Worm (Caenorhabditis elegans) whole organism, L1 larva: ENCODE data around the gene epg-6.

Source experiments
- C04F5.9 ChIP-seq: sonication (generic microtip); optimal IDR thresholded peaks from 2 replicates; lab custom pipeline; 2016; ENCODE audit warnings: missing genetic modification characterization, missing compliant biosample characterization
- C34B4.2 ChIP-seq: sonication (generic microtip); optimal IDR thresholded peaks from 2 replicates; lab custom pipeline; 2017; ENCODE audit warnings: mild to moderate bottlenecking, missing genetic modification characterization, missing compliant biosample characterization
- F16B12.6 ChIP-seq: fragments of 150-350 bp; optimal IDR thresholded peaks from 2 replicates; lab custom pipeline; 2014; ENCODE audit warnings: missing biosample characterization, missing genetic modification characterization
- alr-1 ChIP-seq: fragments of 200-800 bp; sonication (Bioruptor generic); optimal IDR thresholded peaks from 2 replicates; lab custom pipeline; 2018; ENCODE audit warnings: borderline replicate concordance, mild to moderate bottlenecking, missing genetic modification characterization, missing compliant biosample characterization
- aly-2 ChIP-seq: fragments of 150-350 bp; optimal IDR thresholded peaks from 2 replicates; lab custom pipeline; 2014; ENCODE audit warnings: missing biosample characterization, missing genetic modification characterization
- ama-1 ChIP-seq: fragments of 150-350 bp; optimal IDR thresholded peaks from 2 replicates; lab custom pipeline; 2014
- ceh-8 ChIP-seq: fragments of 200-800 bp; sonication (Bioruptor generic); optimal IDR thresholded peaks from 2 replicates; lab custom pipeline; 2018; ENCODE audit warnings: mild to moderate bottlenecking, missing genetic modification characterization, moderate library complexity, missing compliant biosample characterization
- ceh-90 ChIP-seq: sonication (generic microtip); optimal IDR thresholded peaks from 2 replicates; lab custom pipeline; 2016; ENCODE audit warnings: missing genetic modification characterization, missing compliant biosample characterization
- ces-1 ChIP-seq: fragments of 150-350 bp; optimal IDR thresholded peaks from 2 replicates; lab custom pipeline; 2014; ENCODE audit warnings: missing biosample characterization, missing genetic modification reagents, missing genetic modification characterization
- dpl-1 ChIP-seq, 3 experiments: fragments of 150-350 bp in 2 of 3; sonication (generic microtip) in 1 of 3; optimal IDR thresholded peaks; 2 replicates each; lab custom pipeline; 2014 to 2017; ENCODE audit warnings: missing biosample characterization in 3 of 3, missing genetic modification characterization in 3 of 3, missing genetic modification reagents in 3 of 3
- dsc-1 ChIP-seq: sonication (generic microtip); optimal IDR thresholded peaks from 2 replicates; lab custom pipeline; 2016; ENCODE audit warnings: mild to moderate bottlenecking, missing genetic modification characterization, missing compliant biosample characterization
- efl-3 ChIP-seq: fragments of 200-800 bp; sonication (Bioruptor generic); optimal IDR thresholded peaks from 2 replicates; lab custom pipeline; 2018; ENCODE audit warnings: mild to moderate bottlenecking, missing genetic modification characterization, missing compliant biosample characterization
- egl-13 ChIP-seq: sonication (generic microtip); optimal IDR thresholded peaks from 2 replicates; lab custom pipeline; 2016; ENCODE audit warnings: missing genotype, missing genetic modification reagents, missing genetic modification characterization, missing compliant biosample characterization
- elt-2 ChIP-seq: sonication (generic microtip); optimal IDR thresholded peaks from 2 replicates; lab custom pipeline; 2016; ENCODE audit warnings: missing genetic modification characterization, mild to moderate bottlenecking, inconsistent platforms, missing compliant biosample characterization, missing genetic modification reagents
- elt-3 ChIP-seq, 6 experiments: fragments of 150-350 bp in 1 of 6; sonication (generic microtip); optimal IDR thresholded peaks; 2 replicates each; lab custom pipeline; 2017 to 2018; ENCODE audit warnings: missing biosample characterization in 6 of 6, missing genetic modification characterization in 6 of 6, inconsistent platforms in 1 of 6
- ets-5 ChIP-seq: fragments of 200-800 bp; sonication (Bioruptor generic); IDR thresholded peaks from 2 replicates; pipeline ENCODE4 v1.3.6; 2022; ENCODE audit warnings: missing genetic modification characterization, missing compliant biosample characterization
- fkh-4 ChIP-seq: sonication (generic microtip); optimal IDR thresholded peaks from 2 replicates; lab custom pipeline; 2016; ENCODE audit warnings: missing compliant biosample characterization, missing genetic modification characterization, borderline replicate concordance
- fkh-8 ChIP-seq: sonication (generic microtip); optimal IDR thresholded peaks from 2 replicates; lab custom pipeline; 2016; ENCODE audit warnings: mild to moderate bottlenecking, missing genetic modification characterization, missing compliant biosample characterization
- fos-1 ChIP-seq: fragments of 150-350 bp; optimal IDR thresholded peaks from 2 replicates; lab custom pipeline; 2014; ENCODE audit warnings: missing biosample characterization, missing genetic modification characterization
- hlh-17 ChIP-seq: fragments of 200-800 bp; sonication (Bioruptor generic); optimal IDR thresholded peaks from 2 replicates; lab custom pipeline; 2018; ENCODE audit warnings: missing genetic modification characterization, mild to moderate bottlenecking, missing compliant biosample characterization, moderate library complexity, borderline replicate concordance
- hlh-4 ChIP-seq: sonication (generic microtip); optimal IDR thresholded peaks from 2 replicates; lab custom pipeline; 2016; ENCODE audit warnings: mild to moderate bottlenecking, missing genetic modification characterization, missing compliant biosample characterization
- isw-1 ChIP-seq: fragments of 200-800 bp; sonication (Bioruptor generic); IDR thresholded peaks from 2 replicates; pipeline ENCODE4 v1.3.6; 2022; ENCODE audit warnings: missing genetic modification characterization, missing compliant biosample characterization
- jun-1 ChIP-seq: fragments of 150-350 bp; optimal IDR thresholded peaks from 2 replicates; lab custom pipeline; 2014; ENCODE audit warnings: missing biosample characterization, missing genetic modification reagents, missing genetic modification characterization
- lin-13 ChIP-seq: fragments of 150-350 bp; optimal IDR thresholded peaks from 2 replicates; lab custom pipeline; 2014; ENCODE audit warnings: missing biosample characterization, missing genetic modification reagents, missing genetic modification characterization
- lin-15B ChIP-seq: fragments of 150-350 bp; sonication (generic microtip); optimal IDR thresholded peaks from 3 replicates; lab custom pipeline; 2014; ENCODE audit warnings: missing biosample characterization, missing genetic modification characterization
- lin-35 ChIP-seq, 2 experiments: fragments of 150-350 bp; optimal IDR thresholded peaks; 2 replicates each; lab custom pipeline; 2014; ENCODE audit warnings: missing biosample characterization in 2 of 2, missing genetic modification characterization in 2 of 2, missing genetic modification reagents in 2 of 2
- lin-39 ChIP-seq: fragments of 150-350 bp; optimal IDR thresholded peaks from 2 replicates; lab custom pipeline; 2014; ENCODE audit warnings: missing biosample characterization, missing genetic modification reagents, missing genetic modification characterization
- lsy-2 ChIP-seq, 2 experiments: fragments of 150-350 bp; optimal IDR thresholded peaks; 2 replicates each; lab custom pipeline; 2014; ENCODE audit warnings: missing biosample characterization in 2 of 2, missing genetic modification characterization in 2 of 2
- mdl-1 ChIP-seq, 2 experiments: fragments of 150-350 bp; optimal IDR thresholded peaks; 2 replicates each; lab custom pipeline; 2014 to 2017; ENCODE audit warnings: missing biosample characterization in 2 of 2, missing genetic modification characterization in 2 of 2, inconsistent platforms in 1 of 2
- nhr-11 ChIP-seq: fragments of 150-350 bp; optimal IDR thresholded peaks from 2 replicates; lab custom pipeline; 2014; ENCODE audit warnings: missing biosample characterization, missing genetic modification characterization
- nhr-12 ChIP-seq: sonication (generic microtip); optimal IDR thresholded peaks from 2 replicates; lab custom pipeline; 2017; ENCODE audit warnings: missing biosample characterization, missing genetic modification characterization
- nhr-28 ChIP-seq: fragments of 150-350 bp; optimal IDR thresholded peaks from 2 replicates; lab custom pipeline; 2014; ENCODE audit warnings: missing biosample characterization, missing genetic modification characterization
- nhr-71 ChIP-seq: sonication (generic microtip); optimal IDR thresholded peaks from 2 replicates; lab custom pipeline; 2016; ENCODE audit warnings: mild to moderate bottlenecking, missing genetic modification characterization, moderate library complexity, missing compliant biosample characterization
- nhr-76 ChIP-seq: sonication (generic microtip); optimal IDR thresholded peaks from 2 replicates; lab custom pipeline; 2017; ENCODE audit warnings: missing biosample characterization, missing genetic modification characterization
- nhr-84 ChIP-seq: sonication (generic microtip); optimal IDR thresholded peaks from 2 replicates; lab custom pipeline; 2017; ENCODE audit warnings: missing biosample characterization, missing genetic modification characterization
- nhr-90 ChIP-seq: sonication (generic microtip); optimal IDR thresholded peaks from 2 replicates; lab custom pipeline; 2016; ENCODE audit warnings: mild to moderate bottlenecking, missing genetic modification characterization, missing compliant biosample characterization; ENCODE audit not compliant: poor library complexity
- pag-3 ChIP-seq: sonication (generic microtip); optimal IDR thresholded peaks from 2 replicates; lab custom pipeline; 2017; ENCODE audit warnings: missing genetic modification characterization, mild to moderate bottlenecking, missing compliant biosample characterization, antibody characterized with exemption, borderline replicate concordance; ENCODE audit not compliant: insufficient read depth
- pax-3 ChIP-seq: fragments of 200-800 bp; sonication (Bioruptor generic); optimal IDR thresholded peaks from 2 replicates; lab custom pipeline; 2018; ENCODE audit warnings: mild to moderate bottlenecking, missing genetic modification characterization, moderate library complexity, missing compliant biosample characterization
- rnt-1 ChIP-seq: sonication (generic microtip); optimal IDR thresholded peaks from 2 replicates; lab custom pipeline; 2016; ENCODE audit warnings: mild to moderate bottlenecking, missing genetic modification characterization, moderate library complexity, missing compliant biosample characterization
- snpc-4 ChIP-seq: fragments of 150-350 bp; optimal IDR thresholded peaks from 2 replicates; lab custom pipeline; 2014; ENCODE audit warnings: missing biosample characterization, missing genetic modification characterization
- snu-23 ChIP-seq: sonication (generic microtip); optimal IDR thresholded peaks from 2 replicates; lab custom pipeline; 2016; ENCODE audit warnings: missing genetic modification characterization, missing compliant biosample characterization
- sptf-1 ChIP-seq: fragments of 150-350 bp; optimal IDR thresholded peaks from 2 replicates; lab custom pipeline; 2014; ENCODE audit warnings: missing biosample characterization, missing genetic modification characterization
- sup-37 ChIP-seq: fragments of 200-800 bp; sonication (Bioruptor generic); optimal IDR thresholded peaks from 2 replicates; lab custom pipeline; 2018; ENCODE audit warnings: mild to moderate bottlenecking, missing genetic modification characterization, missing compliant biosample characterization
- swsn-7 ChIP-seq: sonication (generic microtip); optimal IDR thresholded peaks from 2 replicates; lab custom pipeline; 2016; ENCODE audit warnings: missing genetic modification characterization, missing compliant biosample characterization
- tbx-2 ChIP-seq: sonication (generic microtip); optimal IDR thresholded peaks from 2 replicates; lab custom pipeline; 2016; ENCODE audit warnings: missing genetic modification characterization, missing compliant biosample characterization
- unc-130 ChIP-seq: fragments of 150-350 bp; optimal IDR thresholded peaks from 2 replicates; lab custom pipeline; 2017; ENCODE audit warnings: missing biosample characterization, missing genetic modification characterization, inconsistent platforms
- unc-30 ChIP-seq: sonication (generic microtip); optimal IDR thresholded peaks from 2 replicates; lab custom pipeline; 2017; ENCODE audit warnings: missing biosample characterization, missing genetic modification characterization
- unc-86 ChIP-seq: sonication (generic microtip); optimal IDR thresholded peaks from 2 replicates; lab custom pipeline; 2016; ENCODE audit warnings: missing genetic modification characterization, missing compliant biosample characterization
- unc-98 ChIP-seq: fragments of 200-800 bp; sonication (Bioruptor generic); IDR thresholded peaks from 2 replicates; pipeline ENCODE4 v1.3.6; 2022; ENCODE audit warnings: missing genetic modification characterization, missing compliant biosample characterization
- xbp-1 ChIP-seq: sonication (generic microtip); optimal IDR thresholded peaks from 2 replicates; lab custom pipeline; 2016; ENCODE audit warnings: missing genetic modification characterization, missing compliant biosample characterization
- ztf-11 ChIP-seq, 2 experiments: sonication (generic microtip); optimal IDR thresholded peaks; 2 replicates each; lab custom pipeline; 2016 to 2017; ENCODE audit warnings: missing genetic modification characterization in 2 of 2, missing biosample characterization in 1 of 2, missing compliant biosample characterization in 1 of 2
- ztf-4 ChIP-seq: fragments of 150-350 bp; optimal IDR thresholded peaks from 2 replicates; lab custom pipeline; 2014; ENCODE audit warnings: missing biosample characterization, missing genetic modification characterization

Gene epg-6

DNA sequence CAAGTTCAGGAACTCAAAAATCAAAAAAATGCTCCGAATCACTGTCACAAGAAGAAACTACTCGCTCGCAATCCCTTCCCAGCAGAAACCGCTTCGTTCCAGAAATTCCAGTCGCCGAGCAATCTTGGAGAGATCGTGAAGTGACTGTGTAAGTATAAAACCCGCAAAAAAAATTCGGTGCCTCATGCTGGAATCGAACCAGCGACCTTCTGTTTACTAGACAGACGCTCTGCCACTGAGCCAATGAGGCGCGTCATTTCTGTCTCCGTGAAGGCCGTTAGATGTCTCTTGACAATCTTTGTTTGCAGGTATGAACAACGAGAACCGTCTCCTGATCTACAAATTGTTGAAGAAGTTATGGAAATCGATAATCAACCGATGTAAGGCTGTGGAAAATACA is 24.6 kb upstream of the epg-6 start (continued):
- TF ChIP-seq fkh-4 (tag; lab: Kevin White, UChicago) (no peak), jun-1 (tag; lab: Kevin White, UChicago) (peak; percentile 7), pax-3 (no peak), nhr-71 (tag; lab: Kevin White, UChicago) (peak; percentile 48), lin-39 (tag; lab: Kevin White, UChicago) (no peak), nhr-76 (tag; lab: Kevin White, UChicago) (no peak), swsn-7 (tag; lab: Kevin White, UChicago) (peak; percentile 31), nhr-12 (tag; lab: Kevin White, UChicago) (no peak), mdl-1 (tag; optimal IDR thresholded peaks at IDR 0.05; lab: Kevin White, UChicago) (peak in 1 of 2 experiments; percentile 36), fos-1 (tag; lab: Kevin White, UChicago) (no peak), aly-2 (no peak), elt-3 (tag; optimal IDR thresholded peaks at IDR 0.05; lab: Kevin White, UChicago) (no peak), C34B4.2 (tag; lab: Kevin White, UChicago) (no peak), tbx-2 (peak; percentile 6), fkh-8 (tag; lab: Kevin White, UChicago) (no peak), ztf-11 (tag; optimal IDR thresholded peaks at IDR 0.05; lab: Kevin White, UChicago) (no peak), ceh-90 (tag; lab: Kevin White, UChicago) (no peak), nhr-84 (no peak), rnt-1 (peak; percentile 51), ceh-8 (GFP tag; lab: Kevin White, UChicago) (no peak), C04F5.9 (no peak), unc-98 (no peak), elt-2 (tag; lab: Kevin White, UChicago) (no peak), lin-13 (GFP tag; lab: Kevin White, UChicago) (no peak), F16B12.6 (no peak), dpl-1 (GFP tag; optimal IDR thresholded peaks at IDR 0.05; lab: Kevin White, UChicago) (peak; percentile 26 to 42 (median 35)), unc-130 (tag; lab: Kevin White, UChicago) (peak; percentile 23), nhr-90 (tag; lab: Kevin White, UChicago) (peak; percentile 49), xbp-1 (peak; percentile 21), ama-1 (no peak), dsc-1 (tag; lab: Kevin White, UChicago) (peak; percentile 15), unc-30 (tag; lab: Kevin White, UChicago) (no peak), isw-1 (GFP tag; lab: Robert Waterston, UW) (no peak), snpc-4 (tag; lab: Kevin White, UChicago) (no peak), sup-37 (GFP tag; lab: Kevin White, UChicago) (no peak), lin-35 (GFP tag; optimal IDR thresholded peaks at IDR 0.05; lab: Kevin White, UChicago) (peak; percentile 20 to 72), pag-3 (tag; lab: Kevin White, UChicago) (no peak), efl-3 (no peak), snu-23 (GFP tag; lab: Kevin White, UChicago) (peak; percentile 65), sptf-1 (tag; lab: Kevin White, UChicago) (no peak)

- TF ChIP-seq nhr-11 (tag; lab: Kevin White, UChicago) (no peak), nhr-12 (tag; lab: Kevin White, UChicago) (no peak), rnt-1 (peak; percentile 99), isw-1 (GFP tag; lab: Robert Waterston, UW) (peak; percentile 56; the same call in 1 of the 2 replicates), nhr-28 (tag; lab: Kevin White, UChicago) (no peak), lin-15B (tag; lab: Kevin White, UChicago) (peak; percentile 27), lsy-2 (tag; optimal IDR thresholded peaks at IDR 0.05; lab: Kevin White, UChicago) (peak; percentile 83 to 86), ces-1 (GFP tag; lab: Kevin White, UChicago) (no peak), alr-1 (tag; lab: Kevin White, UChicago) (no peak), egl-13 (peak; percentile 85), hlh-4 (tag; lab: Kevin White, UChicago) (peak; percentile 47), dpl-1 (GFP tag; optimal IDR thresholded peaks at IDR 0.05; lab: Kevin White, UChicago) (peak; percentile 76 to 85 (median 82)), elt-3 (tag; optimal IDR thresholded peaks at IDR 0.05; lab: Kevin White, UChicago) (peak in 2 of 6 experiments; percentile 73 to 85), nhr-76 (tag; lab: Kevin White, UChicago) (no peak), F16B12.6 (peak; percentile 45), hlh-17 (GFP tag; lab: Kevin White, UChicago) (no peak), unc-86 (peak; percentile 70), elt-2 (tag; lab: Kevin White, UChicago) (peak; percentile 70), ets-5 (GFP tag; lab: Robert Waterston, UW) (no peak), C34B4.2 (tag; lab: Kevin White, UChicago) (peak; percentile 22), lin-39 (tag; lab: Kevin White, UChicago) (peak; percentile 58), ztf-4 (peak; percentile 42), xbp-1 (peak; percentile 84)
These were observed 21.2 kb upstream of the epg-6 start, which contains the start of the genes lron-10 and hpr-9 for ce11 chrIII:10621208-10621607. Gene lron-10 (minus strand): TSS chrIII:10621369. Gene hpr-9 (plus strand): TSS chrIII:10621551.
